Worm (Caenorhabditis elegans) whole organism, L3 larva: ENCODE data around the gene cyp-35A1.
A peak's percentile ranks its signal among the peaks of the same experiment; 100 is the strongest.

Experiments
- R02D3.7 ChIP-seq: fragments of 150-350 bp; optimal IDR thresholded peaks from 2 replicates; lab custom pipeline; 2014; ENCODE audit warnings: missing biosample characterization, missing genetic modification characterization
- ZK546.5 ChIP-seq: sonication (generic microtip); optimal IDR thresholded peaks from 2 replicates; lab custom pipeline; 2017; ENCODE audit warnings: missing biosample characterization, missing genetic modification characterization
- aly-2 ChIP-seq: fragments of 150-350 bp; optimal IDR thresholded peaks from 2 replicates; lab custom pipeline; 2014; ENCODE audit warnings: missing biosample characterization, missing genetic modification characterization
- ceh-28 ChIP-seq: fragments of 150-350 bp; optimal IDR thresholded peaks from 2 replicates; lab custom pipeline; 2014; ENCODE audit warnings: missing biosample characterization, missing genetic modification reagents, missing genetic modification characterization
- ceh-82 ChIP-seq: fragments of 150-350 bp; optimal IDR thresholded peaks from 2 replicates; lab custom pipeline; 2014; ENCODE audit warnings: missing biosample characterization, missing genetic modification characterization
- egl-27 ChIP-seq: sonication (generic microtip); optimal IDR thresholded peaks from 4 replicates; lab custom pipeline; 2017; ENCODE audit warnings: missing biosample characterization, missing genetic modification reagents, missing genetic modification characterization
- elt-2 ChIP-seq: sonication (generic microtip); optimal IDR thresholded peaks from 2 replicates; lab custom pipeline; 2016; ENCODE audit warnings: missing genetic modification reagents, mild to moderate bottlenecking, missing genetic modification characterization, missing compliant biosample characterization
- elt-3 ChIP-seq, 3 experiments: fragments of 150-350 bp in 1 of 3; sonication (generic microtip) in 2 of 3; optimal IDR thresholded peaks; 2 replicates in 2 of 3; 4 replicates in 1 of 3; lab custom pipeline; 2014 to 2017; ENCODE audit warnings: missing biosample characterization in 3 of 3, missing genetic modification characterization in 3 of 3
- eor-1 ChIP-seq, 2 experiments: fragments of 150-350 bp; optimal IDR thresholded peaks; 2 replicates each; lab custom pipeline; 2014 to 2018; ENCODE audit warnings: missing biosample characterization in 2 of 2, missing genetic modification characterization in 2 of 2
- fkh-10 ChIP-seq: sonication (generic microtip); optimal IDR thresholded peaks from 2 replicates; lab custom pipeline; 2017; ENCODE audit warnings: missing biosample characterization, missing genetic modification reagents, missing genetic modification characterization
- fkh-2 ChIP-seq: fragments of 150-350 bp; optimal IDR thresholded peaks from 2 replicates; lab custom pipeline; 2014; ENCODE audit warnings: missing biosample characterization, missing genetic modification reagents, missing genetic modification characterization
- fos-1 ChIP-seq: fragments of 150-350 bp; optimal IDR thresholded peaks from 2 replicates; lab custom pipeline; 2014; ENCODE audit warnings: missing biosample characterization, missing genetic modification characterization
- lin-39 ChIP-seq: fragments of 150-350 bp; optimal IDR thresholded peaks from 2 replicates; lab custom pipeline; 2018; ENCODE audit warnings: missing biosample characterization, missing genetic modification reagents, missing genetic modification characterization
- lsy-12 ChIP-seq: sonication (generic microtip); optimal IDR thresholded peaks from 2 replicates; lab custom pipeline; 2016; ENCODE audit warnings: mild to moderate bottlenecking, missing genetic modification characterization, missing compliant biosample characterization
- mml-1 ChIP-seq: fragments of 150-350 bp; sonication (generic microtip); optimal IDR thresholded peaks from 3 replicates; lab custom pipeline; 2014; ENCODE audit warnings: missing biosample characterization, missing genetic modification characterization
- nfya-1 ChIP-seq: sonication (generic microtip); optimal IDR thresholded peaks from 2 replicates; lab custom pipeline; 2017; ENCODE audit warnings: missing genetic modification characterization, mild to moderate bottlenecking, missing compliant biosample characterization, antibody characterized with exemption, moderate library complexity; ENCODE audit not compliant: insufficient read depth
- nhr-11 ChIP-seq: fragments of 150-350 bp; optimal IDR thresholded peaks from 2 replicates; lab custom pipeline; 2014; ENCODE audit warnings: missing biosample characterization, missing genetic modification characterization
- nhr-23 ChIP-seq: fragments of 150-350 bp; optimal IDR thresholded peaks from 2 replicates; lab custom pipeline; 2014; ENCODE audit warnings: missing biosample characterization, missing genetic modification reagents, missing genetic modification characterization
- nhr-237 ChIP-seq: fragments of 150-350 bp; optimal IDR thresholded peaks from 2 replicates; lab custom pipeline; 2014; ENCODE audit warnings: missing biosample characterization, missing genetic modification characterization
- nhr-25 ChIP-seq: sonication (generic microtip); optimal IDR thresholded peaks from 2 replicates; lab custom pipeline; 2017; ENCODE audit warnings: missing biosample characterization, missing genetic modification characterization
- nhr-28 ChIP-seq: fragments of 150-350 bp; optimal IDR thresholded peaks from 2 replicates; lab custom pipeline; 2014; ENCODE audit warnings: missing biosample characterization, missing genetic modification characterization
- nhr-43 ChIP-seq: sonication (generic microtip); optimal IDR thresholded peaks from 2 replicates; lab custom pipeline; 2016; ENCODE audit warnings: mild to moderate bottlenecking, missing genetic modification characterization, missing compliant biosample characterization; ENCODE audit not compliant: poor library complexity, severe bottlenecking
- nhr-76 ChIP-seq: fragments of 150-350 bp; sonication (generic microtip); optimal IDR thresholded peaks from 5 replicates; lab custom pipeline; 2014; ENCODE audit warnings: missing biosample characterization, missing genetic modification characterization
- nhr-77 ChIP-seq: fragments of 150-350 bp; optimal IDR thresholded peaks from 2 replicates; lab custom pipeline; 2014; ENCODE audit warnings: missing biosample characterization, missing genetic modification characterization
- pqm-1 ChIP-seq: fragments of 150-350 bp; optimal IDR thresholded peaks from 2 replicates; lab custom pipeline; 2017; ENCODE audit warnings: missing biosample characterization, missing genetic modification characterization, inconsistent platforms
- sea-2 ChIP-seq: fragments of 150-350 bp; sonication (generic microtip); optimal IDR thresholded peaks from 4 replicates; lab custom pipeline; 2014; ENCODE audit warnings: missing biosample characterization, missing genetic modification reagents, missing genetic modification characterization
- skn-1 ChIP-seq: fragments of 150-350 bp; optimal IDR thresholded peaks from 2 replicates; lab custom pipeline; 2014; ENCODE audit warnings: missing biosample characterization, missing genetic modification characterization
- snpc-4 ChIP-seq: fragments of 150-350 bp; optimal IDR thresholded peaks from 2 replicates; lab custom pipeline; 2014; ENCODE audit warnings: missing biosample characterization, missing genetic modification characterization
- tbx-2 ChIP-seq: sonication (generic microtip); optimal IDR thresholded peaks from 2 replicates; lab custom pipeline; 2016; ENCODE audit warnings: mild to moderate bottlenecking, missing genetic modification characterization, missing compliant biosample characterization
- unc-39 ChIP-seq: sonication (generic microtip); optimal IDR thresholded peaks from 4 replicates; lab custom pipeline; 2017; ENCODE audit warnings: missing biosample characterization, missing genetic modification characterization
- unc-62 ChIP-seq: fragments of 150-350 bp; sonication (generic microtip); optimal IDR thresholded peaks from 4 replicates; lab custom pipeline; 2014; ENCODE audit warnings: missing biosample characterization, missing genetic modification reagents, missing genetic modification characterization
- zag-1 ChIP-seq: fragments of 150-350 bp; optimal IDR thresholded peaks from 2 replicates; lab custom pipeline; 2014; ENCODE audit warnings: missing biosample characterization, missing genetic modification characterization
- ztf-11 ChIP-seq: fragments of 150-350 bp; optimal IDR thresholded peaks from 2 replicates; lab custom pipeline; 2014; ENCODE audit warnings: missing biosample characterization, missing genetic modification characterization
- ztf-4 ChIP-seq: fragments of 150-350 bp; optimal IDR thresholded peaks from 2 replicates; lab custom pipeline; 2014; ENCODE audit warnings: missing biosample characterization, missing genetic modification characterization

The cyp-35A1 gene

DNA sequence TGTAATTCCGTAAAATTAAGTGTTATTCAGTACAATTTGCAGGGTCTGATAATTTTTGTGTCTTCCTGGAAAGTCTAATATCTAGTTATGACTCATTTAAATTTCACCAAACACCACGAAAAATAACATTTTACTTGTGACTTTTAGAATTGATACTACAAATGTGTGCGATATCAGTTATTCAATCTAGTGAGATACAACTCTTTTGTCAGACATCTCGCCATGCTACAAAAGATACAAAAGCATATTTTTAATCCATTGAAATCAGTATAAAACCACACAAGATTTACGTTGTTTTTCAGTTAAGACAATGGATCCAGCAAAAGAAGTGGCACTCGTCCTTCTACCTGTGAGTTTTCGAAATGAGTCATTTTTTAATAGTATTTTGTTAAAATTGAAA is 12.5 kb upstream of the cyp-35A1 start, which contains the start of gene srx-56:
srx-56 (plus strand) TSS at position 301 of the 400 bp plus-strand sequence.
- no peak for TF ChIP-seq elt-3 (tag; optimal IDR thresholded peaks at IDR 0.05; lab: Kevin White, UChicago)
- TF ChIP-seq aly-2 (tag; lab: Kevin White, UChicago) = no peak
- TF ChIP-seq ztf-4 = no peak
- TF ChIP-seq unc-62 (GFP tag; lab: Kevin White, UChicago) = no peak
- no peak for TF ChIP-seq nhr-11 (tag; lab: Kevin White, UChicago)
- no peak for TF ChIP-seq nhr-76 (tag; lab: Kevin White, UChicago)
- TF ChIP-seq fkh-2 (tag; lab: Kevin White, UChicago) = no peak
- TF ChIP-seq nhr-237 (tag; lab: Kevin White, UChicago) = no peak
- no peak for TF ChIP-seq lsy-12 (tag; lab: Kevin White, UChicago)
- no peak for TF ChIP-seq nhr-43 (tag; lab: Kevin White, UChicago)
- no peak for TF ChIP-seq eor-1 (tag; optimal IDR thresholded peaks at IDR 0.05; lab: Kevin White, UChicago)

ce11 chrV:7369578-7369977 is 8.0 kb upstream of the cyp-35A1 start, which contains the start of gene srj-14:
srj-14 (plus strand) TSS chrV:7369708.
- TF ChIP-seq ceh-82 (tag; lab: Kevin White, UChicago) (no peak), R02D3.7 (tag; lab: Kevin White, UChicago) (no peak), nhr-23 (tag; lab: Kevin White, UChicago) (no peak), snpc-4 (tag; lab: Kevin White, UChicago) (no peak), nhr-25 (no peak), mml-1 (tag; lab: Kevin White, UChicago) (no peak), sea-2 (no peak), elt-3 (tag; optimal IDR thresholded peaks at IDR 0.05; lab: Kevin White, UChicago) (no peak), ztf-4 (no peak), pqm-1 (tag; lab: Kevin White, UChicago) (no peak), zag-1 (tag; lab: Kevin White, UChicago) (no peak), elt-2 (tag; lab: Kevin White, UChicago) (no peak), lsy-12 (tag; lab: Kevin White, UChicago) (no peak), unc-39 (no peak), egl-27 (tag; lab: Kevin White, UChicago) (no peak), nhr-28 (no peak), nhr-77 (tag; lab: Kevin White, UChicago) (no peak), fkh-10 (GFP tag; lab: Kevin White, UChicago) (no peak), tbx-2 (tag; lab: Kevin White, UChicago) (no peak), aly-2 (tag; lab: Kevin White, UChicago) (no peak)

ce11 chrV:7364951-7365350 is 3.4 kb upstream of the cyp-35A1 start, which contains the start of gene exc-13:
exc-13 (plus strand) TSS chrV:7365251.
- TF ChIP-seq mml-1 (tag; lab: Kevin White, UChicago) = no peak
- peak; percentile 2 for TF ChIP-seq lin-39 (tag; lab: Kevin White, UChicago)

DNA sequence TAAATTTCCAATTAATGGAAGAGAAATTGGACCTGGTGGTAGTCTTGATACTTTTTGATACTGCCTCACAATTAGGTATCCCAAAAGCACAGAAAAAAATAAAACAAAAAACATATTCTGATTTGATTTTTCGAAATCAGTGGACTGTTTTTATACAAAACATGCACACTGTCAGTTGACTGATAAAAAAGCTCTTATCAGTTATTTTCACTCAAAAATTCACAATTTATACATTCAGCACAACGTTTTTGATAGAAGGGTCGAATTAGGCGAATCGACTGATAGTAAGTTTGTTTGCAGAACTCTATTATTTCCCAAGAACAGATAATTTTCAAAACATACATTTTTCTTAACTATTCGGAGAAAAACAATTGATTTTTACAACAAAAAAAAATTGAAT is 2.5 kb upstream of the cyp-35A1 start, which contains the start of gene cyp-35A2:
cyp-35A2 (minus strand) TSS at position 124 of the 400 bp plus-strand sequence.
- TF ChIP-seq elt-2 (tag; lab: Kevin White, UChicago) = peak; percentile 86
- TF ChIP-seq ZK546.5 (tag; lab: Kevin White, UChicago) = no peak
- TF ChIP-seq pqm-1 (tag; lab: Kevin White, UChicago) = peak; percentile 79

ce11 chrV:7357132-7357531 is 4.4 kb downstream of the cyp-35A1 start, which contains the start of gene C03G6.6:
C03G6.6 (plus strand) TSS chrV:7357432.
- TF ChIP-seq nhr-11 (tag; lab: Kevin White, UChicago) (no peak), egl-27 (tag; lab: Kevin White, UChicago) (no peak)

DNA sequence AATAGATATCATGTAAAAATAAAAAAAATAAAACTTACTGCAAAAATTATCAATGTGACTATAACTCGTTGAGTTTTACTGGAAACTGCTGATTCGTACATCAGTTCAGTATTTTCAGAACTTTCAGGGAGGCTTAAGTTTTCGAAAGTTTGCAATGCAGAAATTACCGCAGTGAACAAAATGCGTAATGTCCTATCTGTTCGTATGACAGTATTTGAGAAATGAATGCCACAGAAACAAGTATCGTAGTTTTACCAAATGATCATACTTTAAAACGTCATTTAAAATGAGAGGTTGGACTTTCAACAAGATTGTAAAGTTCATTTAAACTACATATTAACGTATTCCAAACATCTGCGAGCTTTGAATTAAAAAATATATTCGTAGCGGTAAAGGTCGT is 4.9 kb downstream of the cyp-35A1 start, which contains the start of gene C03G6.21:
C03G6.21 (minus strand) TSS at position 101 of the 400 bp plus-strand sequence.
- TF ChIP-seq fos-1 (tag; lab: Kevin White, UChicago) (no peak), ceh-28 (tag; lab: Kevin White, UChicago) (no peak), nfya-1 (tag; lab: Kevin White, UChicago) (no peak), nhr-23 (tag; lab: Kevin White, UChicago) (no peak), skn-1 (tag; lab: Kevin White, UChicago) (no peak), ztf-11 (tag; lab: Kevin White, UChicago) (no peak), elt-3 (tag; optimal IDR thresholded peaks at IDR 0.05; lab: Kevin White, UChicago) (no peak), tbx-2 (tag; lab: Kevin White, UChicago) (no peak)
